Worm (Caenorhabditis elegans) whole organism, L4 larva: Measurements from ENCODE around the gene phg-1.

ENCODE experiments used
- D1046.2 ChIP-seq: fragments of 200-800 bp; sonication (Bioruptor generic); IDR thresholded peaks from 2 replicates; pipeline ENCODE4 v1.3.6; 2022; ENCODE audit warnings: missing genetic modification characterization, missing compliant biosample characterization
- F26F4.8 ChIP-seq: fragments of 200-800 bp; sonication (Bioruptor generic); conservative IDR thresholded peaks from 2 replicates; pipeline ENCODE4 v1.3.6; 2022; ENCODE audit warnings: missing genetic modification characterization, missing compliant biosample characterization
- F37D6.2 ChIP-seq: sonication (generic microtip); optimal IDR thresholded peaks from 2 replicates; lab custom pipeline; 2016; ENCODE audit warnings: mild to moderate bottlenecking, missing genetic modification characterization, missing compliant biosample characterization
- F44E2.7 ChIP-seq: fragments of 200-800 bp; sonication (Bioruptor generic); IDR thresholded peaks from 2 replicates; pipeline ENCODE4 v2.1.2; 2022; ENCODE audit warnings: missing genetic modification characterization, missing compliant biosample characterization
- T26A8.4 ChIP-seq: fragments of 200-800 bp; sonication (Bioruptor generic); IDR thresholded peaks from 2 replicates; pipeline ENCODE4 v1.3.6; 2022; ENCODE audit warnings: missing genetic modification characterization, missing compliant biosample characterization
- Y105C5A.15 ChIP-seq: fragments of 200-800 bp; sonication (Bioruptor generic); IDR thresholded peaks from 2 replicates; pipeline ENCODE4 v1.3.6; 2022; ENCODE audit warnings: missing genetic modification characterization, missing compliant biosample characterization
- Y75B8A.6 ChIP-seq: fragments of 200-800 bp; sonication (Bioruptor generic); IDR thresholded peaks from 2 replicates; pipeline ENCODE4 v1.3.6; 2022; ENCODE audit warnings: missing genetic modification reagents, missing genetic modification characterization, missing compliant biosample characterization
- ZK546.5 ChIP-seq, 2 experiments: sonication (generic microtip); optimal IDR thresholded peaks; 2 replicates each; lab custom pipeline; 2017; ENCODE audit warnings: missing biosample characterization in 2 of 2, missing genetic modification characterization in 2 of 2
- aha-1 ChIP-seq: fragments of 150-350 bp; peaks from one replicate; lab custom pipeline; 2014; ENCODE audit warnings: missing biosample characterization, missing genetic modification characterization
- ceh-20 ChIP-seq: fragments of 200-800 bp; sonication (Bioruptor generic); IDR thresholded peaks from 2 replicates; pipeline ENCODE4 v1.3.6; 2022; ENCODE audit warnings: missing genetic modification reagents, missing genetic modification characterization, missing compliant biosample characterization
- dmd-9 ChIP-seq: fragments of 200-800 bp; sonication (Bioruptor generic); IDR thresholded peaks from 2 replicates; pipeline ENCODE4 v1.3.6; 2022; ENCODE audit warnings: missing genetic modification reagents, missing genetic modification characterization, missing compliant biosample characterization
- fkh-10 ChIP-seq: fragments of 150-350 bp; optimal IDR thresholded peaks from 2 replicates; lab custom pipeline; 2014; ENCODE audit warnings: missing biosample characterization, missing genetic modification reagents, missing genetic modification characterization
- fos-1 ChIP-seq: fragments of 150-350 bp; optimal IDR thresholded peaks from 2 replicates; lab custom pipeline; 2014; ENCODE audit warnings: missing biosample characterization, missing genetic modification characterization
- hlh-30 ChIP-seq: sonication (generic microtip); optimal IDR thresholded peaks from 2 replicates; lab custom pipeline; 2017; ENCODE audit warnings: antibody characterized with exemption, mild to moderate bottlenecking, missing genetic modification characterization, missing compliant biosample characterization; ENCODE audit not compliant: insufficient read depth
- hmg-1.1 ChIP-seq: fragments of 200-800 bp; sonication (Bioruptor generic); IDR thresholded peaks from 2 replicates; pipeline ENCODE4 v1.3.6; 2022; ENCODE audit warnings: missing genetic modification reagents, missing genetic modification characterization, missing compliant biosample characterization
- jun-1 ChIP-seq: fragments of 150-350 bp; optimal IDR thresholded peaks from 2 replicates; lab custom pipeline; 2014; ENCODE audit warnings: missing biosample characterization, missing genetic modification reagents, missing genetic modification characterization
- lin-1 ChIP-seq: fragments of 200-800 bp; sonication (Bioruptor generic); IDR thresholded peaks from 2 replicates; pipeline ENCODE4 v1.3.6; 2022; ENCODE audit warnings: missing genetic modification reagents, missing genetic modification characterization, missing compliant biosample characterization
- lin-15B ChIP-seq: fragments of 150-350 bp; sonication (generic microtip); optimal IDR thresholded peaks from 3 replicates; lab custom pipeline; 2014; ENCODE audit warnings: missing biosample characterization, missing genetic modification characterization
- madf-5 ChIP-seq, 2 experiments: fragments of 200-800 bp; sonication (Bioruptor generic); IDR thresholded peaks; 2 replicates each; pipeline ENCODE4 v1.3.6; 2022; ENCODE audit warnings: missing compliant biosample characterization in 2 of 2, missing genetic modification characterization in 2 of 2
- madf-9 ChIP-seq: fragments of 200-800 bp; sonication (Bioruptor generic); conservative IDR thresholded peaks from 2 replicates; pipeline ENCODE4 v1.3.6; 2022; ENCODE audit warnings: missing genetic modification reagents, missing genetic modification characterization, missing compliant biosample characterization
- mdt-29 ChIP-seq: fragments of 200-800 bp; sonication (Bioruptor generic); IDR thresholded peaks from 2 replicates; pipeline ENCODE4 v1.3.6; 2022; ENCODE audit warnings: missing genetic modification reagents, missing genetic modification characterization, missing compliant biosample characterization
- mep-1 ChIP-seq: fragments of 150-350 bp; sonication (generic microtip); optimal IDR thresholded peaks from 3 replicates; lab custom pipeline; 2014; ENCODE audit warnings: missing biosample characterization, missing genetic modification characterization
- nhr-10 ChIP-seq: fragments of 150-350 bp; optimal IDR thresholded peaks from 2 replicates; lab custom pipeline; 2014; ENCODE audit warnings: missing biosample characterization, missing genetic modification characterization
- nhr-25 ChIP-seq: sonication (generic microtip); optimal IDR thresholded peaks from 2 replicates; lab custom pipeline; 2017; ENCODE audit warnings: missing genetic modification characterization, mild to moderate bottlenecking, missing compliant biosample characterization, antibody characterized with exemption, moderate library complexity, borderline replicate concordance; ENCODE audit not compliant: insufficient read depth
- nhr-28 ChIP-seq: fragments of 150-350 bp; optimal IDR thresholded peaks from 2 replicates; lab custom pipeline; 2014; ENCODE audit warnings: missing biosample characterization, missing genetic modification characterization
- nhr-42 ChIP-seq: fragments of 200-800 bp; sonication (Bioruptor generic); IDR thresholded peaks from 2 replicates; pipeline ENCODE4 v1.3.6; 2022; ENCODE audit warnings: missing genetic modification characterization, missing compliant biosample characterization
- sdz-12 ChIP-seq: fragments of 200-800 bp; sonication (Bioruptor generic); optimal IDR thresholded peaks from 2 replicates; lab custom pipeline; 2018; ENCODE audit warnings: mild to moderate bottlenecking, missing genetic modification characterization, missing compliant biosample characterization
- set-16 ChIP-seq: fragments of 200-800 bp; sonication (Bioruptor generic); IDR thresholded peaks from 2 replicates; pipeline ENCODE4 v1.3.6; 2022; ENCODE audit warnings: missing genetic modification reagents, missing genetic modification characterization, missing compliant biosample characterization
- snpc-1.2 ChIP-seq: fragments of 200-800 bp; sonication (Bioruptor generic); IDR thresholded peaks from 2 replicates; pipeline ENCODE4 v1.3.6; 2022; ENCODE audit warnings: missing genetic modification reagents, missing genetic modification characterization, missing compliant biosample characterization
- snpc-4 ChIP-seq: fragments of 150-350 bp; optimal IDR thresholded peaks from 2 replicates; lab custom pipeline; 2014; ENCODE audit warnings: missing biosample characterization, missing genetic modification characterization
- spr-1 ChIP-seq: sonication (generic microtip); optimal IDR thresholded peaks from 2 replicates; lab custom pipeline; 2016; ENCODE audit warnings: mild to moderate bottlenecking, missing genetic modification characterization, missing compliant biosample characterization
- spr-3 ChIP-seq: fragments of 200-800 bp; sonication (Bioruptor generic); optimal IDR thresholded peaks from 2 replicates; lab custom pipeline; 2018; ENCODE audit warnings: mild to moderate bottlenecking, missing genetic modification characterization, missing compliant biosample characterization
- tra-1 ChIP-seq: fragments of 200-800 bp; sonication (Bioruptor generic); IDR thresholded peaks from 2 replicates; pipeline ENCODE4 v1.3.6; 2022; ENCODE audit warnings: missing genetic modification reagents, missing genetic modification characterization, missing compliant biosample characterization
- unc-130 ChIP-seq: sonication (generic microtip); optimal IDR thresholded peaks from 2 replicates; lab custom pipeline; 2016; ENCODE audit warnings: missing genetic modification reagents, missing genetic modification characterization, missing compliant biosample characterization
- unc-39 ChIP-seq: sonication (generic microtip); optimal IDR thresholded peaks from 2 replicates; lab custom pipeline; 2017; ENCODE audit warnings: missing biosample characterization, missing genetic modification characterization
- vab-7 ChIP-seq: fragments of 200-800 bp; sonication (Bioruptor generic); IDR thresholded peaks from 2 replicates; pipeline ENCODE4 v1.3.6; 2022; ENCODE audit warnings: missing genetic modification reagents, missing genetic modification characterization, missing compliant biosample characterization
- zfp-3 ChIP-seq: fragments of 200-800 bp; sonication (Bioruptor generic); conservative IDR thresholded peaks from 2 replicates; pipeline ENCODE4 v1.3.6; 2022; ENCODE audit warnings: missing genetic modification reagents, missing genetic modification characterization, missing compliant biosample characterization
- zip-11 ChIP-seq: fragments of 200-800 bp; sonication (Bioruptor generic); IDR thresholded peaks from 2 replicates; pipeline ENCODE4 v1.3.6; 2022; ENCODE audit warnings: missing genetic modification characterization, missing compliant biosample characterization
- zip-2 ChIP-seq: fragments of 150-350 bp; optimal IDR thresholded peaks from 2 replicates; lab custom pipeline; 2014; ENCODE audit warnings: missing biosample characterization, missing genetic modification characterization

Gene phg-1

ce11 chrII:10106870-10107269 lies 30.6 kb upstream of the phg-1 start, which contains the start of gene ZK945.6:
TSS of gene ZK945.6 (minus strand) at chrII:10106970.
- TF ChIP-seq zip-2 (tag; lab: Kevin White, UChicago) (no peak), vab-7 (GFP tag; lab: Robert Waterston, UW) (no peak), snpc-4 (tag; lab: Kevin White, UChicago) (no peak), madf-5 (GFP tag; IDR thresholded peaks at IDR 0.05; lab: Robert Waterston, UW) (no peak), sdz-12 (GFP tag; lab: Kevin White, UChicago) (no peak), nhr-28 (tag; lab: Kevin White, UChicago) (no peak), ZK546.5 (tag; optimal IDR thresholded peaks at IDR 0.05; lab: Kevin White, UChicago) (no peak), set-16 (GFP tag; lab: Robert Waterston, UW) (no peak), hmg-1.1 (GFP tag; lab: Robert Waterston, UW) (no peak), Y105C5A.15 (no peak), fos-1 (tag; lab: Kevin White, UChicago) (no peak), tra-1 (GFP tag; lab: Robert Waterston, UW) (no peak), unc-130 (GFP tag; lab: Kevin White, UChicago) (no peak), nhr-10 (tag; lab: Kevin White, UChicago) (no peak), lin-1 (GFP tag; lab: Robert Waterston, UW) (no peak), D1046.2 (GFP tag; lab: Robert Waterston, UW) (no peak), nhr-25 (tag; lab: Kevin White, UChicago) (no peak), fkh-10 (GFP tag; lab: Kevin White, UChicago) (no peak), ceh-20 (no peak), spr-3 (GFP tag; lab: Kevin White, UChicago) (no peak)

ce11 chrII:10108377-10108776 lies 29.1 kb upstream of the phg-1 start, which contains the start of the genes ZK945.7 and ZK945.8:
TSS of gene ZK945.7 (minus strand) at chrII:10108477.
TSS of gene ZK945.8 (plus strand) at chrII:10108651.
- TF ChIP-seq lin-15B (tag; lab: Kevin White, UChicago) (no peak), nhr-25 (tag; lab: Kevin White, UChicago) (no peak), spr-1 (no peak), F44E2.7 (no peak), snpc-1.2 (GFP tag; lab: Robert Waterston, UW) (no peak), zfp-3 (GFP tag; lab: Robert Waterston, UW) (no peak)
- TF ChIP-seq, all 104 proteins: peak for 0

- TF ChIP-seq aha-1 (tag; lab: Kevin White, UChicago) (peak; percentile 54), nhr-42 (GFP tag; lab: Robert Waterston, UW) (no peak), F26F4.8 (no peak), set-16 (GFP tag; lab: Robert Waterston, UW) (peak; percentile 66), dmd-9 (GFP tag; lab: Robert Waterston, UW) (no peak)
These were observed 20.8 kb upstream of the phg-1 start for ce11 chrII:10116690-10117089.

ce11 chrII:10121725-10122124 lies 15.7 kb upstream of the phg-1 start, which contains the start of gene lov-1:
TSS of gene lov-1 (minus strand) at chrII:10121825.
- no peak for TF ChIP-seq F37D6.2 (tag; lab: Kevin White, UChicago)
- TF ChIP-seq lin-1 (GFP tag; lab: Robert Waterston, UW) = no peak
- no peak for TF ChIP-seq zip-2 (tag; lab: Kevin White, UChicago)
- TF ChIP-seq ceh-20 = no peak
- TF ChIP-seq zip-11 (GFP tag; lab: Robert Waterston, UW) = no peak
- TF ChIP-seq Y75B8A.6 = no peak
- no peak for TF ChIP-seq unc-39 (tag; lab: Kevin White, UChicago)
- no peak for TF ChIP-seq nhr-42 (GFP tag; lab: Robert Waterston, UW)
- TF ChIP-seq madf-9 = no peak
- TF ChIP-seq mdt-29 (GFP tag; lab: Robert Waterston, UW) = no peak
- no peak for TF ChIP-seq hlh-30 (tag; lab: Kevin White, UChicago)
- no peak for TF ChIP-seq T26A8.4
- TF ChIP-seq vab-7 (GFP tag; lab: Robert Waterston, UW) = no peak
- no peak for TF ChIP-seq mep-1 (tag; lab: Kevin White, UChicago)
- TF ChIP-seq jun-1 (tag; lab: Kevin White, UChicago) = no peak
- no peak for TF ChIP-seq set-16 (GFP tag; lab: Robert Waterston, UW)
